Fruit fly (Drosophila melanogaster): Measurements from ENCODE around the gene CG18746.

Gene CG18746

DNA sequence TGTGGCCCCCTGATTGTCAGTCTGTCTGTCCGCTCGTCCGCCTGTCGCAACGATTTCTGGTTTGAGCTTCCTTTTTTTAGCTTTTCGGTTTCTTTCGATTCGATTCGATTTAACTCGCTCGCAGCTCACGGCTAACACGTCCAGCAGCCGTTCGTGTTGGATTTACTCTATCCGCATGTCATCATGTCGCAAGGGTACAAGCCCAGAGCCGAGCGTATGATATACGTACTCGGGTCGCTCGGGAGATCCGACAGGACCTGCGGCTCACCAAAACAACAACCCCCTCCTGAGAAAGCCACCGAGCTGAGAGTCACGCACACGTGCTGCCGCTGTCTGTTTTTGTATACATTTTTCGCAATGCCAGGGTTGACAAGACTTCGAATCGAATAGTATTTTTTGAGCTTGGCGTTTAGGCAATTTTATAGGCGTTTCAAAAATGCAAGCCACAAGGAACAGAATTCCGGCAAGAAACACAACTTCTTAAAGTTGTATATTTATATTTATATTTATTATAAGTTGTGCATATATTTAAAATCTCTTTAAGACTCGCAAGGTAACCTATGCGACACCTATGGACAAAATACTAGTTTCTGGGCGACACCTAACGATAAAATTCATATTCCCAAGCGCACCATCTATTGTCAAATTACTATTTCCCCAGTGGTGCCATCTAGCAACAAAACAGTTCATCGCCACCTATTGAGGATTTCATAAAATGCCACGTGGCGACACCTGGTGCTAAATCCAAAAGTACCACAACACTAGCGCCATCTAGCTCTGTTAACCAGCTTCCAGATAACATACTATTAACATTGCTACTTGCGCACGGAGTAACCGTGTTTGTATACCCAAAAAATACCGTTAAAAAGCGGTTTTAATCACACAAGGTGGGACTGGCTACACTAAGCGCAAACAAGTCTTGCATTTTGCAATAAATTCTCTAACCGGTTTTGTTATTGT lies 20.0 kb upstream of the CG18746 start, which contains the start of the genes CG2993 and sgll (continued):
- TF ChIP-seq crp (GFP tag; optimal IDR thresholded peaks at IDR 0.05) = peak in 1 of 2 experiments; percentile 41
- TF ChIP-seq scrt (GFP tag; optimal IDR thresholded peaks at IDR 0.05) = peak; percentile 18
- no peak for TF ChIP-seq gcm (GFP tag; optimal IDR thresholded peaks at IDR 0.05)
- peak; percentile 62 for TF ChIP-seq MBD-R2 (GFP tag; IDR thresholded peaks at IDR 0.05)
- peak; percentile 76 for TF ChIP-seq Blimp-1 (GFP tag; optimal IDR thresholded peaks at IDR 0.05)
- TF ChIP-seq NK7.1 (GFP tag; optimal IDR thresholded peaks at IDR 0.05) = peak; percentile 84
- TF ChIP-seq fd3F (GFP tag; optimal IDR thresholded peaks at IDR 0.05) = peak; percentile 85
- TF ChIP-seq Kr (GFP tag; optimal IDR thresholded peaks at IDR 0.05) = peak; percentile 32
- TF ChIP-seq corto (GFP tag; optimal IDR thresholded peaks at IDR 0.05) = no peak
- TF ChIP-seq gro (GFP tag; optimal IDR thresholded peaks at IDR 0.05) = peak; percentile 77
- no peak for TF ChIP-seq abd-A (tag; optimal IDR thresholded peaks at IDR 0.05)
- peak; percentile 6 for TF ChIP-seq BtbVII (GFP tag; optimal IDR thresholded peaks at IDR 0.05)
- peak; percentile 81 for TF ChIP-seq Gsc (GFP tag; IDR thresholded peaks at IDR 0.05)
- peak; percentile 65 for TF ChIP-seq CG6791 (GFP tag; IDR thresholded peaks at IDR 0.05; ENCODE audit: partially characterized antibody)
- peak; percentile 79 for TF ChIP-seq HHEX (GFP tag; optimal IDR thresholded peaks at IDR 0.05)
- peak; percentile 87 for TF ChIP-seq pb (GFP tag; optimal IDR thresholded peaks at IDR 0.05)
- peak; percentile 78 for TF ChIP-seq CG10267 (tag; optimal IDR thresholded peaks at IDR 0.05)
- TF ChIP-seq Lpt (GFP tag; optimal IDR thresholded peaks at IDR 0.05) = no peak
- TF ChIP-seq bigmax (GFP tag; optimal IDR thresholded peaks at IDR 0.05) = peak; percentile 52
- peak; percentile 77 for TF ChIP-seq Dad (GFP tag; optimal IDR thresholded peaks at IDR 0.05)
- no peak for TF ChIP-seq D (optimal IDR thresholded peaks at IDR 0.05)
- TF ChIP-seq D (GFP tag; optimal IDR thresholded peaks at IDR 0.05) = peak; percentile 80
- peak; percentile 85 for TF ChIP-seq Dip3 (GFP tag; optimal IDR thresholded peaks at IDR 0.05)
- TF ChIP-seq CG14710 (tag; optimal IDR thresholded peaks at IDR 0.05) = no peak
- peak; percentile 95 for TF ChIP-seq sens (GFP tag)
- TF ChIP-seq chinmo (GFP tag; IDR thresholded peaks at IDR 0.05; ENCODE audit: partially characterized antibody) = peak; percentile 87; the same call in 2 of the 4 replicates
- peak; percentile 93 for TF ChIP-seq Side (GFP tag; optimal IDR thresholded peaks at IDR 0.05)
- TF ChIP-seq CG15514 (GFP tag; optimal IDR thresholded peaks at IDR 0.05) = peak; percentile 76
- TF ChIP-seq CG7786 (GFP tag; optimal IDR thresholded peaks at IDR 0.05) = peak; percentile 88
- peak; percentile 85 for TF ChIP-seq sens-2 (GFP tag; IDR thresholded peaks at IDR 0.05)
- TF ChIP-seq sug (tag; optimal IDR thresholded peaks at IDR 0.05) = peak; percentile 88
- peak; percentile 97 for TF ChIP-seq Hsf (GFP tag; optimal IDR thresholded peaks at IDR 0.05)
- TF ChIP-seq br (optimal IDR thresholded peaks at IDR 0.05) = no peak
- peak; percentile 84 for TF ChIP-seq CG1647 (GFP tag; optimal IDR thresholded peaks at IDR 0.05)
- peak; percentile 27; the same call in 1 of the 2 replicates for TF ChIP-seq bbx (GFP tag; IDR thresholded peaks at IDR 0.05; ENCODE audit: partially characterized antibody)
- TF ChIP-seq croc (GFP tag; conservative IDR thresholded peaks at IDR 0.05) = peak; percentile 86

DNA sequence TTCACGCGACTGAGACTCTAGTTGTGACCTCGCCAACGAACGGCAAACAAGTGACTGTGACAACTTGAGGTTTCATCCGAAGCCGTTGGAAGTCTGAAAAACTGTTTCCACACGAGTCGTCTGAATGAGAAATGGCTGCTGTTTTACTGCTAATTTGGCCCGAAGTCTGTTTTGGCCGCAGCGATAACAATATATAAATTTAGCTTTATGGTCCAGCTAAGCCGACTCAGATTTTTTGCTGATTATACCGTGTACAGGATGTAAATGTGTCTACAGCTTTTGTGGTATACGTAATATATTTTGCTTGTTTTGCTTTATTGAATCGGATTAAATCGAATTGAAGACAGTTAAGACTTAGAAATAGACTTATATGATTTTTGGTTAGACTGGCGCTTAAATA lies 14.3 kb upstream of the CG18746 start, which contains the start of gene CG18268:
Gene CG18268, minus strand, starts transcription at position 101 of the 400 bp plus-strand sequence.
- TF ChIP-seq az2 (GFP tag; optimal IDR thresholded peaks at IDR 0.05) = no peak
- no peak for TF ChIP-seq Vsx1 (GFP tag; optimal IDR thresholded peaks at IDR 0.05)
- no peak for TF ChIP-seq CG15269 (tag; optimal IDR thresholded peaks at IDR 0.05)
- no peak for TF ChIP-seq H15 (GFP tag; IDR thresholded peaks at IDR 0.05)
- TF ChIP-seq CG9727 (GFP tag; optimal IDR thresholded peaks at IDR 0.05) = no peak
- no peak for TF ChIP-seq nau (GFP tag; optimal IDR thresholded peaks at IDR 0.05)
- TF ChIP-seq CG1832 (GFP tag; optimal IDR thresholded peaks at IDR 0.05) = no peak
- no peak for TF ChIP-seq Awh (GFP tag; IDR thresholded peaks at IDR 0.05)
- no peak for TF ChIP-seq CG2129 (GFP tag; IDR thresholded peaks at IDR 0.05; ENCODE audit: partially characterized antibody)
- TF ChIP-seq CG2202 (tag; optimal IDR thresholded peaks at IDR 0.05) = no peak
- no peak for TF ChIP-seq Elba2 (GFP tag; optimal IDR thresholded peaks at IDR 0.05)
- TF ChIP-seq Xbp1 (GFP tag; optimal IDR thresholded peaks at IDR 0.05) = no peak
- TF ChIP-seq CG10543 (GFP tag; optimal IDR thresholded peaks at IDR 0.05) = no peak
- TF ChIP-seq gsb (GFP tag; IDR thresholded peaks at IDR 0.05) = no peak
